Fruit fly (Drosophila melanogaster): Measurements from ENCODE around the gene CG44838.

Gene CG44838

dm6 chr3L:9506421-9506820 lies 45.6 kb downstream of the CG44838 start:
- TF ChIP-seq Dll (optimal IDR thresholded peaks at IDR 0.05) = no peak
- no peak for TF ChIP-seq CG8478 (optimal IDR thresholded peaks at IDR 0.05)
- no peak for TF ChIP-seq psq (optimal IDR thresholded peaks at IDR 0.05)
- no peak for TF ChIP-seq pan (optimal IDR thresholded peaks at IDR 0.05)
- no peak for TF ChIP-seq EcR (GFP tag; optimal IDR thresholded peaks at IDR 0.05)
- TF ChIP-seq usp (GFP tag; optimal IDR thresholded peaks at IDR 0.05) = no peak

- TF ChIP-seq pan (optimal IDR thresholded peaks at IDR 0.05) (peak; percentile 75), usp (GFP tag; optimal IDR thresholded peaks at IDR 0.05) (no peak)
Measured at dm6 chr3L:9508653-9509036, 47.8 kb downstream of the CG44838 start.

dm6 chr3L:9509037-9509830 lies 48.4 kb downstream of the CG44838 start, which contains the start of gene CG3408:
CG3408 (minus strand) TSS chr3L:9509583.
- TF ChIP-seq CG8478 (optimal IDR thresholded peaks at IDR 0.05) (peak; percentile 37), usp (GFP tag; optimal IDR thresholded peaks at IDR 0.05) (no peak)

dm6 chr3L:9511287-9512256 lies 50.7 kb downstream of the CG44838 start, which contains the start of gene RpS9:
RpS9 (minus strand) TSS chr3L:9511531.
- TF ChIP-seq usp (GFP tag; optimal IDR thresholded peaks at IDR 0.05) (no peak), EcR (GFP tag; optimal IDR thresholded peaks at IDR 0.05) (no peak), psq (optimal IDR thresholded peaks at IDR 0.05) (no peak), CG8478 (optimal IDR thresholded peaks at IDR 0.05) (no peak), pan (optimal IDR thresholded peaks at IDR 0.05) (no peak), Dll (optimal IDR thresholded peaks at IDR 0.05) (no peak)

dm6 chr3L:9512560-9512959 lies 51.7 kb downstream of the CG44838 start, which contains the start of gene CG33703:
CG33703 (minus strand) TSS chr3L:9512660.
- TF ChIP-seq psq (optimal IDR thresholded peaks at IDR 0.05) (no peak), Dll (optimal IDR thresholded peaks at IDR 0.05) (no peak), pan (optimal IDR thresholded peaks at IDR 0.05) (no peak), EcR (GFP tag; optimal IDR thresholded peaks at IDR 0.05) (no peak), CG8478 (optimal IDR thresholded peaks at IDR 0.05) (no peak), usp (GFP tag; optimal IDR thresholded peaks at IDR 0.05) (no peak)

dm6 chr3L:9513309-9513708 lies 52.5 kb downstream of the CG44838 start, which contains the start of gene CG33702:
CG33702 (minus strand) TSS chr3L:9513409.
- TF ChIP-seq usp (GFP tag; optimal IDR thresholded peaks at IDR 0.05) (no peak), CG8478 (optimal IDR thresholded peaks at IDR 0.05) (no peak), psq (optimal IDR thresholded peaks at IDR 0.05) (no peak), EcR (GFP tag; optimal IDR thresholded peaks at IDR 0.05) (no peak), Dll (optimal IDR thresholded peaks at IDR 0.05) (no peak), pan (optimal IDR thresholded peaks at IDR 0.05) (no peak)
